Worm (Caenorhabditis elegans) whole organism, L4 larva: ENCODE data around the gene F56F10.2.
A peak's percentile ranks its signal among the peaks of the same experiment; 100 is the strongest.

Source experiments
- D1046.2 ChIP-seq: fragments of 200-800 bp; sonication (Bioruptor generic); IDR thresholded peaks from 2 replicates; pipeline ENCODE4 v1.3.6; 2022; ENCODE audit warnings: missing genetic modification characterization, missing compliant biosample characterization
- F44E2.7 ChIP-seq: fragments of 200-800 bp; sonication (Bioruptor generic); IDR thresholded peaks from 2 replicates; pipeline ENCODE4 v2.1.2; 2022; ENCODE audit warnings: missing genetic modification characterization, missing compliant biosample characterization
- T26A8.4 ChIP-seq: fragments of 200-800 bp; sonication (Bioruptor generic); IDR thresholded peaks from 2 replicates; pipeline ENCODE4 v1.3.6; 2022; ENCODE audit warnings: missing genetic modification characterization, missing compliant biosample characterization
- Y48G9A.11 ChIP-seq: fragments of 200-800 bp; sonication (Bioruptor generic); IDR thresholded peaks from 2 replicates; pipeline ENCODE4 v1.3.6; 2022; ENCODE audit warnings: missing genetic modification reagents, missing genetic modification characterization, missing compliant biosample characterization
- ZK546.5 ChIP-seq, 2 experiments: sonication (generic microtip); optimal IDR thresholded peaks; 2 replicates each; lab custom pipeline; 2017; ENCODE audit warnings: missing biosample characterization in 2 of 2, missing genetic modification characterization in 2 of 2
- aha-1 ChIP-seq: fragments of 150-350 bp; peaks from one replicate; lab custom pipeline; 2014; ENCODE audit warnings: missing biosample characterization, missing genetic modification characterization
- ama-1 ChIP-seq: fragments of 150-350 bp; optimal IDR thresholded peaks from 2 replicates; lab custom pipeline; 2014; ENCODE audit warnings: inconsistent platforms, mixed read lengths
- arid-1 ChIP-seq: fragments of 200-800 bp; sonication (Bioruptor generic); conservative IDR thresholded peaks from 2 replicates; pipeline ENCODE4 v1.3.6; 2022; ENCODE audit warnings: missing genetic modification reagents, missing genetic modification characterization, missing compliant biosample characterization
- ceh-44 ChIP-seq: fragments of 200-800 bp; sonication (Bioruptor generic); IDR thresholded peaks from 2 replicates; pipeline ENCODE4 v1.3.6; 2022; ENCODE audit warnings: missing genetic modification reagents, missing genetic modification characterization, missing compliant biosample characterization
- ctbp-1 ChIP-seq: fragments of 200-800 bp; sonication (Bioruptor generic); IDR thresholded peaks from 2 replicates; pipeline ENCODE4 v1.3.6; 2022; ENCODE audit warnings: missing genetic modification reagents, missing genetic modification characterization, missing compliant biosample characterization
- daf-12 ChIP-seq: fragments of 150-350 bp; optimal IDR thresholded peaks from 2 replicates; lab custom pipeline; 2014; ENCODE audit warnings: missing biosample characterization, missing genetic modification reagents, missing genetic modification characterization
- daf-16 ChIP-seq, 3 experiments: sonication (generic microtip); optimal IDR thresholded peaks; 2 replicates each; lab custom pipeline; 2016 to 2017; ENCODE audit warnings: missing genetic modification characterization in 3 of 3, missing genetic modification reagents in 3 of 3, mild to moderate bottlenecking in 2 of 3, missing compliant biosample characterization in 2 of 3, missing biosample characterization in 1 of 3, moderate library complexity in 1 of 3
- dmd-6 ChIP-seq: fragments of 200-800 bp; sonication (Bioruptor generic); IDR thresholded peaks from 2 replicates; pipeline ENCODE4 v1.3.6; 2022; ENCODE audit warnings: missing genetic modification reagents, missing genetic modification characterization, missing compliant biosample characterization
- dmd-8 ChIP-seq: fragments of 200-800 bp; sonication (Bioruptor generic); IDR thresholded peaks from 2 replicates; pipeline ENCODE4 v1.3.6; 2022; ENCODE audit warnings: missing genetic modification characterization, missing compliant biosample characterization
- dmd-9 ChIP-seq: fragments of 200-800 bp; sonication (Bioruptor generic); IDR thresholded peaks from 2 replicates; pipeline ENCODE4 v1.3.6; 2022; ENCODE audit warnings: missing genetic modification reagents, missing genetic modification characterization, missing compliant biosample characterization
- dpl-1 ChIP-seq: fragments of 150-350 bp; optimal IDR thresholded peaks from 2 replicates; lab custom pipeline; 2014; ENCODE audit warnings: missing biosample characterization, missing genetic modification reagents, missing genetic modification characterization
- dve-1 ChIP-seq: sonication (generic microtip); optimal IDR thresholded peaks from 2 replicates; lab custom pipeline; 2017; ENCODE audit warnings: antibody characterized with exemption, mild to moderate bottlenecking, missing genetic modification characterization, missing compliant biosample characterization; ENCODE audit not compliant: insufficient read depth
- egl-43 ChIP-seq: fragments of 200-800 bp; sonication (Bioruptor generic); IDR thresholded peaks from 2 replicates; pipeline ENCODE4 v1.3.6; 2022; ENCODE audit warnings: missing genetic modification reagents, missing genetic modification characterization, missing compliant biosample characterization
- hlh-11 ChIP-seq: fragments of 200-800 bp; sonication (Bioruptor generic); optimal IDR thresholded peaks from 2 replicates; lab custom pipeline; 2018; ENCODE audit warnings: mild to moderate bottlenecking, missing genetic modification characterization, missing compliant biosample characterization
- hlh-30 ChIP-seq: sonication (generic microtip); optimal IDR thresholded peaks from 2 replicates; lab custom pipeline; 2017; ENCODE audit warnings: antibody characterized with exemption, mild to moderate bottlenecking, missing genetic modification characterization, missing compliant biosample characterization; ENCODE audit not compliant: insufficient read depth
- hmg-1.1 ChIP-seq: fragments of 200-800 bp; sonication (Bioruptor generic); IDR thresholded peaks from 2 replicates; pipeline ENCODE4 v1.3.6; 2022; ENCODE audit warnings: missing genetic modification reagents, missing genetic modification characterization, missing compliant biosample characterization
- lim-7 ChIP-seq: fragments of 200-800 bp; sonication (Bioruptor generic); IDR thresholded peaks from 2 replicates; pipeline ENCODE4 v1.3.6; 2022; ENCODE audit warnings: missing genetic modification characterization, missing compliant biosample characterization
- lin-29 ChIP-seq: fragments of 200-800 bp; sonication (Bioruptor generic); IDR thresholded peaks from 2 replicates; pipeline ENCODE4 v1.3.6; 2022; ENCODE audit warnings: missing genetic modification reagents, missing genetic modification characterization, missing compliant biosample characterization
- madf-5 ChIP-seq, 2 experiments: fragments of 200-800 bp; sonication (Bioruptor generic); IDR thresholded peaks; 2 replicates each; pipeline ENCODE4 v1.3.6; 2022; ENCODE audit warnings: missing compliant biosample characterization in 2 of 2, missing genetic modification characterization in 2 of 2
- madf-9 ChIP-seq: fragments of 200-800 bp; sonication (Bioruptor generic); conservative IDR thresholded peaks from 2 replicates; pipeline ENCODE4 v1.3.6; 2022; ENCODE audit warnings: missing genetic modification reagents, missing genetic modification characterization, missing compliant biosample characterization
- mdt-29 ChIP-seq: fragments of 200-800 bp; sonication (Bioruptor generic); IDR thresholded peaks from 2 replicates; pipeline ENCODE4 v1.3.6; 2022; ENCODE audit warnings: missing genetic modification reagents, missing genetic modification characterization, missing compliant biosample characterization
- mep-1 ChIP-seq: fragments of 150-350 bp; sonication (generic microtip); optimal IDR thresholded peaks from 3 replicates; lab custom pipeline; 2014; ENCODE audit warnings: missing biosample characterization, missing genetic modification characterization
- mes-2 ChIP-seq: sonication (generic microtip); optimal IDR thresholded peaks from 2 replicates; lab custom pipeline; 2016; ENCODE audit warnings: missing genotype, mild to moderate bottlenecking, missing genetic modification characterization, missing compliant biosample characterization; ENCODE audit not compliant: poor library complexity, severe bottlenecking
- mxl-2 ChIP-seq: fragments of 200-800 bp; sonication (Bioruptor generic); conservative IDR thresholded peaks from 2 replicates; pipeline ENCODE4 v1.3.6; 2022; ENCODE audit warnings: missing genetic modification reagents, missing genetic modification characterization, missing compliant biosample characterization
- mxl-3 ChIP-seq: fragments of 200-800 bp; sonication (Bioruptor generic); optimal IDR thresholded peaks from 2 replicates; lab custom pipeline; 2018; ENCODE audit warnings: mild to moderate bottlenecking, missing genetic modification characterization, missing compliant biosample characterization
- nhr-28 ChIP-seq: fragments of 150-350 bp; optimal IDR thresholded peaks from 2 replicates; lab custom pipeline; 2014; ENCODE audit warnings: missing biosample characterization, missing genetic modification characterization
- nhr-6 ChIP-seq: fragments of 150-350 bp; optimal IDR thresholded peaks from 2 replicates; lab custom pipeline; 2014; ENCODE audit warnings: missing biosample characterization, missing genetic modification characterization
- nhr-77 ChIP-seq: fragments of 150-350 bp; optimal IDR thresholded peaks from 2 replicates; lab custom pipeline; 2014; ENCODE audit warnings: missing biosample characterization, missing genetic modification characterization
- pha-4 ChIP-seq, 2 experiments: fragments of 150-350 bp in 1 of 2; fragments of 200-800 bp in 1 of 2; sonication (Bioruptor generic) in 1 of 2; IDR thresholded peaks in 1 of 2; optimal IDR thresholded peaks in 1 of 2; 2 replicates each; pipeline versions ENCODE4 v1.3.6 to Lab custom; 2014 to 2022; ENCODE audit warnings: missing genetic modification characterization in 2 of 2, missing genetic modification reagents in 2 of 2, missing biosample characterization in 1 of 2, missing compliant biosample characterization in 1 of 2
- php-3 ChIP-seq: fragments of 200-800 bp; sonication (Bioruptor generic); IDR thresholded peaks from 2 replicates; pipeline ENCODE4 v1.3.6; 2022; ENCODE audit warnings: missing genetic modification reagents, missing genetic modification characterization, missing compliant biosample characterization
- rbr-2 ChIP-seq: sonication (generic microtip); optimal IDR thresholded peaks from 2 replicates; lab custom pipeline; 2016; ENCODE audit warnings: missing genotype, missing genetic modification characterization, missing compliant biosample characterization
- set-16 ChIP-seq: fragments of 200-800 bp; sonication (Bioruptor generic); IDR thresholded peaks from 2 replicates; pipeline ENCODE4 v1.3.6; 2022; ENCODE audit warnings: missing genetic modification reagents, missing genetic modification characterization, missing compliant biosample characterization
- snpc-1.2 ChIP-seq: fragments of 200-800 bp; sonication (Bioruptor generic); IDR thresholded peaks from 2 replicates; pipeline ENCODE4 v1.3.6; 2022; ENCODE audit warnings: missing genetic modification reagents, missing genetic modification characterization, missing compliant biosample characterization
- tag-97 ChIP-seq: fragments of 200-800 bp; sonication (Bioruptor generic); IDR thresholded peaks from 2 replicates; pipeline ENCODE4 v1.3.6; 2022; ENCODE audit warnings: missing genetic modification characterization, missing compliant biosample characterization
- unc-39 ChIP-seq: sonication (generic microtip); optimal IDR thresholded peaks from 2 replicates; lab custom pipeline; 2017; ENCODE audit warnings: missing biosample characterization, missing genetic modification characterization
- zip-2 ChIP-seq: fragments of 150-350 bp; optimal IDR thresholded peaks from 2 replicates; lab custom pipeline; 2014; ENCODE audit warnings: missing biosample characterization, missing genetic modification characterization
- ztf-11 ChIP-seq: fragments of 150-350 bp; optimal IDR thresholded peaks from 2 replicates; lab custom pipeline; 2014; ENCODE audit warnings: missing biosample characterization, missing genetic modification characterization

F56F10.2 gene

DNA sequence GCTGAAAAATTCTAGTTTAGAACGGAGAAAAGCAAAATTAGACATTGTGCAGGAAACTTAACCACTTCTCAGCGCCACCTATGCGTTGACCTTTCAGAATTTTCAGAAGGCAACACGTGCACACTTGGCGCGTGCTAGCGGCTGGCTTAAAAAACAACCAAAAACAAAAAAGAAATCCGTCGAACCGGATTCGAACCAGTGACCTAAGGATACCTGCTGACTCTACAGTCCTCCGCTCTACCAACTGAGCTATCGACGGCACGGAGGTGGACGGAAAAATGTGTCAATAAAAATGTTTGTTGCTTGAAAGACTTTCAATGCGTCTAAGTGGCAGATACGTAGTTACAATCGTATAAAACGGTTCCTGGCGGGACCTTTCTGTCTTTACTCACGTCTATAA, 5.8 kb downstream of the F56F10.2 start:
- TF ChIP-seq ceh-44 (GFP tag; lab: Robert Waterston, UW) (0 out of 2 replicates have a peak, but pooled peaks have one; percentile 8), madf-9 (GFP tag; lab: Robert Waterston, UW) (0 out of 2 replicates have a peak, but pooled peaks have one; percentile 20), arid-1 (GFP tag; lab: Robert Waterston, UW) (peak; percentile 57), mxl-2 (GFP tag; lab: Robert Waterston, UW) (0 out of 2 replicates have a peak, but pooled peaks have one; percentile 55), hlh-30 (tag; lab: Kevin White, UChicago) (peak; percentile 42), lim-7 (GFP tag; lab: Robert Waterston, UW) (peak; percentile 55; the same call in 1 of the 2 replicates), mdt-29 (GFP tag; lab: Robert Waterston, UW) (no peak), snpc-1.2 (GFP tag; lab: Robert Waterston, UW) (peak; percentile 56; the same call in 1 of the 2 replicates), dmd-6 (GFP tag; lab: Robert Waterston, UW) (peak; percentile 21; the same call in 1 of the 2 replicates), Y48G9A.11 (GFP tag; lab: Robert Waterston, UW) (0 out of 2 replicates have a peak, but pooled peaks have one; percentile 13), lin-29 (no peak), ctbp-1 (no peak), D1046.2 (0 out of 2 replicates have a peak, but pooled peaks have one; percentile 25), aha-1 (tag; lab: Kevin White, UChicago) (peak; percentile 86), dmd-9 (GFP tag; lab: Robert Waterston, UW) (0 out of 2 replicates have a peak, but pooled peaks have one; percentile 42), hlh-11 (tag; lab: Kevin White, UChicago) (peak; percentile 5)

DNA sequence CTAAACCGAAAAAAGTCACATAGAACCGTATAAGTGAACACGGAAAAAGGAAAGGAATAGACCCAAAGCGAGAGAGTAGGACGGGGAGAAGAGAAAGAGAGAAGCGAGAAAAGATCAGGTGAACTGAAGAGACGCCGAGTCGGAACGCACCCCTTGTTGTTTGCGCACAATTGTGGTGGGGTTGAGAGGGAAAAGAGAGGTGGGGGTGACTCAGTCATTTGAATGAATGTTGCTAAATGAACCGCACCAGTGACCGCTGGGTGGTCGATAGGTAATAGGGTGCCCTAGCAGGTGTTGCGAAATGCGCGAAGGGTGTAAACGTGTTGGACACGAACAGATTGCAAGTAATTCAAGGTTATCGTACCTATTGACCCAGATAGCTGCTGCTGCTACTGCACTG, 11.6 kb downstream of the F56F10.2 start, which contains the start of gene lgl-1:
TSS of gene lgl-1 (minus strand) at position 70 of the 400 bp plus-strand sequence.
- TF ChIP-seq ZK546.5 (tag; optimal IDR thresholded peaks at IDR 0.05; lab: Kevin White, UChicago) (no peak), madf-9 (GFP tag; lab: Robert Waterston, UW) (no peak), nhr-28 (tag; lab: Kevin White, UChicago) (peak; percentile 52), nhr-6 (peak; percentile 68), ceh-44 (GFP tag; lab: Robert Waterston, UW) (no peak), unc-39 (tag; lab: Kevin White, UChicago) (no peak), hmg-1.1 (GFP tag; lab: Robert Waterston, UW) (peak; percentile 72), dmd-8 (GFP tag; lab: Robert Waterston, UW) (no peak), mep-1 (tag; lab: Kevin White, UChicago) (peak; percentile 45), rbr-2 (tag; lab: Kevin White, UChicago) (peak; percentile 24), php-3 (GFP tag; lab: Robert Waterston, UW) (no peak), madf-5 (GFP tag; IDR thresholded peaks at IDR 0.05; lab: Robert Waterston, UW) (no peak), hlh-30 (tag; lab: Kevin White, UChicago) (peak; percentile 47), aha-1 (tag; lab: Kevin White, UChicago) (peak; percentile 58), T26A8.4 (GFP tag; lab: Robert Waterston, UW) (0 out of 2 replicates have a peak, but pooled peaks have one; percentile 31), F44E2.7 (no peak), D1046.2 (no peak), mes-2 (tag; lab: Kevin White, UChicago) (peak; percentile 54), daf-12 (tag; lab: Kevin White, UChicago) (no peak), dpl-1 (GFP tag; lab: Kevin White, UChicago) (no peak), hlh-11 (tag; lab: Kevin White, UChicago) (peak; percentile 39), mxl-3 (GFP tag; lab: Kevin White, UChicago) (peak; percentile 45), ctbp-1 (no peak), daf-16 (GFP tag; optimal IDR thresholded peaks at IDR 0.05; lab: Kevin White, UChicago) (no peak), daf-16 (tag; optimal IDR thresholded peaks at IDR 0.05; lab: Kevin White, UChicago) (peak; percentile 75), pha-4 (GFP tag; IDR thresholded peaks at IDR 0.05; lab: Robert Waterston, UW) (no peak), pha-4 (tag; optimal IDR thresholded peaks at IDR 0.05; lab: Kevin White, UChicago) (peak; percentile 23), zip-2 (no peak), ztf-11 (tag; lab: Kevin White, UChicago) (no peak), tag-97 (GFP tag; lab: Robert Waterston, UW) (no peak), ama-1 (no peak), set-16 (GFP tag; lab: Robert Waterston, UW) (peak; percentile 37; the same call in 1 of the 2 replicates), nhr-77 (tag; lab: Kevin White, UChicago) (no peak), dve-1 (tag; lab: Kevin White, UChicago) (peak; percentile 33), egl-43 (peak; percentile 58; the same call in 1 of the 2 replicates)
